Fruit fly (Drosophila melanogaster): ENCODE measurements around the gene trk.

The trk gene

DNA sequence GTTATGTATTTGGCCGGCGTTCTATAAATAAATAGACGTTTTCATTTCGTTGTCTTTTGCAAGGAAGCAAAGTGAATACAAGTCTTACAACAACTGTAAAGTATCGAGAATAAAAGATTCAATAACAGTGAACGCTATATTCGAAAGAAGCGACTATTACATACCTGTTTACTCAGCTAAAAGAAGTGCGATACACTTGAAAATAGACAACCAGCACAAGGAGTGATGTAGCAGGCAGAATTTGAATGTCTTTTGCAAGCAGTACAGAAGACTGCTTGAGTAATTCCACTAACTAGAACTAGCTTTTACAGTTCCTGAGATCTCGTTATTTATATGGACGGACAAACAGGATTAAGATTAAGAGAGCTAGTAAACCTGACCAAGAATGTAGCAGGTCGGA, 26.2 kb upstream of the trk start:
- no peak for TF ChIP-seq noc (tag; optimal IDR thresholded peaks at IDR 0.05)

dm6 chr2L:10294798-10295669, 22.9 kb upstream of the trk start, which contains the start of gene Hand:
Gene Hand, minus strand, starts transcription at chr2L:10295385.
- no peak for TF ChIP-seq noc (tag; optimal IDR thresholded peaks at IDR 0.05)

dm6 chr2L:10292066-10292560, 20.0 kb upstream of the trk start, which contains the start of gene Ufd4:
Gene Ufd4, minus strand, starts transcription at chr2L:10292365.
- TF ChIP-seq noc (tag; optimal IDR thresholded peaks at IDR 0.05) = no peak

DNA sequence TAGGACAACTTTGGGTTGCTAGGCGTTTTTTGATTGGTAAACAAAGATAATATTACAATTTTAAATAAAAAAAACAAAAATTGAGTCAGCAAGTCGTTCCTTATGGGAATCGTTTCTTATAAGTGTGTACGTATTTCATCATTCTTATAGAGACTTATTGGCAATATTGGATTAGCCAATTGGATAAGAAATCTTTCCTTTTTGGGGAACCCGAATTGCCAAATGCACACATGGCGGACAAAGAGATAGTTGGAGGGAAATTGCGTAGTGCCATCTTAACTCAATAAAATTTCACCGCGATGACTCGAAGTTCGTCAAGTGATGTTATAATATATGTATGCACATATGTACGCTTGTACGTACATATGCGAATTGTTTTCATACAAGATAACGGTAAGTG, 19.2 kb upstream of the trk start:
- no peak for TF ChIP-seq noc (tag; optimal IDR thresholded peaks at IDR 0.05)

dm6 chr2L:10280772-10281171, 8.6 kb upstream of the trk start, which contains the start of gene CG34043:
Gene CG34043, minus strand, starts transcription at chr2L:10280872.
- no peak for TF ChIP-seq noc (tag; optimal IDR thresholded peaks at IDR 0.05)

dm6 chr2L:10278658-10279057, 6.5 kb upstream of the trk start, which contains the start of gene Utx:
Gene Utx, minus strand, starts transcription at chr2L:10278811.
- no peak for TF ChIP-seq noc (tag; optimal IDR thresholded peaks at IDR 0.05)

DNA sequence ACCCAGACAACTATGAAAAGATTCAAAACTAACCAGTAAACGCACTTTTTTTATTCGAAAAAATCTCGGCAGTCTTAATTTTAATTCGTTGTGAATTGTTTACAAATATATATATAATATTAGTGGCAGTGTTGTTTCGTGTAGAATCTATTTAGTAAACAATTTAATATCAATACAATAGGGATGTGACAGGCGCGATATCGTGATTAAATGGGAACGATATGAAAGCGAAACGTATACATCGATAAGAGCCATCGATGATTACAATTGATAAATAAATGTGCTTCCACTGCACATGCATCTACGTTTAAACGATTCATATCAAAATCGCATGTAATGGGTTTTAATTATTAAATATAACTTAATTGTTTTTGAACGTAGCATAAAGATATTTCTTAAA, 5.2 kb upstream of the trk start:
- TF ChIP-seq noc (tag; optimal IDR thresholded peaks at IDR 0.05) = no peak

DNA sequence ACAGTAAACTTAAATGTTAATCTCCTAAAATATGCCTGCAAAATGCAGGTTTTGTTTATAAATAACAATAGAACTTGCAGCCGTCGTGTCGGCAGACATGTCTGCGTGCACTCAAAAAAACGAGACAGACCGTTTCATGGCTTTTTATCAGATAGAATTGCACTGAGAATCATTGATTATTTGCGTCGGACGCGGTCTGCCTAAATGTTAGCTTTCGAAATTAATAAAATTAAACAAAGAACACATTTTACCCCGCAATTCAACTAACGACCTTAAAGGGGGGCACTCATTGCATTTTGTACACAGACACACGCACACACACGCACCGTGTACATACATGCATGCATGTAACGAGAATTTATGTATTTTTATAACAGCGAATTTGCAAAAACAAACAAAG, 4.7 kb upstream of the trk start:
- TF ChIP-seq noc (tag; optimal IDR thresholded peaks at IDR 0.05) = no peak

DNA sequence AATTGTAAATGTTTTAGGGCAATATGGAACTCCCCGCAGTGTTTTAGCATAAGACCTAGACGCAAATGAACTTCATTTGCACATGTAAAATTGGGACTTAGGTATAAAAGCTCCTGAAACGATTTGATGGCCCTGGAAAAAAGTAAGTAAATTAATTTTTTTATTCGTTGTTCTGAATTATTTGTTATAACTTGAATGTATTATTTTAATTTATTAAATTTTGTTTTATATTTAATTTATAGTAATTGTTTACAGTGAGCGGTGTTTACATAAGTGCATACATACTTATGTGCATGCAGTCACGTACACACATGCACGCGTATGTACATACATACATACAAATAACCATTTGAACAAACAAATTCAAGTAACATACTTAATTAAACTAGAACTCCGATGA, 4.3 kb upstream of the trk start:
- TF ChIP-seq noc (tag; optimal IDR thresholded peaks at IDR 0.05) = no peak

DNA sequence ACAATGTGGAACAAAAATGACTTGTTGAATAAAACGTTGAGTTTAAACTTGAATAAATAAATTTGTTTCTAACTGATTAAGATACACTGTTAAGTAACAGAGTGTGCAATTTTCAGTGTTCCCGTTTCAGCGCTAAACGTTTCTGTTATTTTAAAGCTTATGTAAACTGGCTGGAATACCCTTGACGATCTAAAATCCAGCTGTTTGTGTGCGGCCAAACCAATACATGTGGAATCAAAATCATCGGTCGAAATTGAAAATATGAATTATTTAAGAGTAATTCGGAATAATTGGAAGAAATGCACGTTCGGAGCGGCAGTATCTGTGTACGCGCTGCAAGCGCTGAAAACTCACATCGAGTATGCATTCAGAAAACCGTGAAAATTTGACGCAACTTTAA, 2.3 kb downstream of the trk start, which contains the start of gene Mulk:
Gene Mulk (plus strand): TSS at position 198 of the 400 bp plus-strand sequence.
- TF ChIP-seq noc (tag; optimal IDR thresholded peaks at IDR 0.05) = no peak

DNA sequence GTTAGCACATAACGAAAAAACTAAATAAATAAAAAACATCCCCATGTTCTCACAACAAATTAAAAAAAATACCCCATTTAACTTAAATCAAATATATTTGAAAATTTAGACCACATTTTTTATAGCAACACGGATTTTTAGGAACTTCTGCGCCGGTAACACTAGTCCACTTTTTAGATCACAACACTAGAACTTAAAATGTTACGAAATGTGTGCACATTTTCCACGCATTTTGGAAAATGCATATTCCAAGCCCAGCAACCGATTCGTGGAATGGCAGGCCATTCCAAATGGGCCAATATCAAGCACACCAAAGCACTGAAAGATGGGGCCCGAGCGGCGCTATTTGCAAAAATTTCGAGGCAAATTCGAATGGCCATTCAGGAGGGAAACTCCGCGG, 3.4 kb downstream of the trk start, which contains the start of gene CG4957:
Gene CG4957 (plus strand): TSS at position 185 of the 400 bp plus-strand sequence.
- no peak for TF ChIP-seq noc (tag; optimal IDR thresholded peaks at IDR 0.05)

- no peak for TF ChIP-seq noc (tag; optimal IDR thresholded peaks at IDR 0.05)
Observed at dm6 chr2L:10266511-10266910, 5.6 kb downstream of the trk start, which contains the start of gene CG4953. Gene CG4953, plus strand, starts transcription at chr2L:10266703.

DNA sequence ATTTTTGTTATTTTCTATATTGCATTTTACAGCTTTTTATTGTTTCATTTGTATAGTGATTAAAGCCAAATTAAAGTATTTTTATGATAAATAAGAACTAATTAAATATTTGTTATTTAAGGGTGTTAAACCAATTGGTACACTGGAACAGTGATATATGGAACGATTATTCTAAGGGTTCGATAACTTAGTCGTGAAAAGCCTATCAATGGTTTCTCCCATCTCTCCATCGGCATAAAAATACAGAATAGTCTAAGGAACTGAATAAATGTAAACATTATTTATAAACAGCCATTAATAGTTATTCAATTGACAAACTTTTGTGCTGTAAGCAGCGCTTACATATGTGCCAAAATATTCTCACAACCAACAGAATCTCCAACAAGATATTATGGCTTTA, 7.0 kb downstream of the trk start, which contains the start of gene Mob3:
Gene Mob3 (plus strand): TSS at position 208 of the 400 bp plus-strand sequence.
- TF ChIP-seq noc (tag; optimal IDR thresholded peaks at IDR 0.05) = no peak

DNA sequence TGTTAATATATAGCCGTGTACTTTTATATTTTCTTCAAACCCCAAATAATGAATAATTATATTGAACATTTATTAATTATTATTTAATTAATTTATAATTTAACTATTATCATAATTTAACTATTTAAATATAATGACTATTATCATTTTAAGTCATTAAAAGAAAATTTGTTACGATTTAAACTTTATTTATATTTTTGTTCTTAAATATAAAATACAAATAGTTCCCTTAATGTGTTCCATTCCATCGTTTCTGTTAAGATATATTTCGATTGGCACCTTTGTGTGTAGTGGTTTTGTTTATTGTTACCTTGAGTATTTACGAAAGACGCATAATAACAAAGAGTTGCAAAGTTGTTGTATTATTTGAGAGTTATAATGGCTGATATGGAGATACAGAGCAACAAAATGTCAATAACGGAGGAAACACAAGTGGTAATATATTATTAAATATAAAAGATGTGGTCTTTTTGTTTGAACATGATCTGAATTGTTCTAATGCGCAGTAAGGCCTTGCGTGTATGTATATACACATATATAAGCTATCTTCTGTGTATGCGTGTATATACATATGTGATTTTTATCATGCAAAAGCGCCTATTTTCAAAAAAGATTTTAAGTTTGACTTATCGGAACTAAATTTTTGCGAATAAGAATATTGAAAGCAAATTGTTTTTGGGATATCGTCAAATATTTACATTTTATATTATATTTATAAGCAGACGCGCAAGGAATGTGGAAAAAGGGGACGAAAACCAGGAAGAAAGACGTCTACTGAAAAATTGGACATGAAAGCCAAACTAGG, 8.1 kb downstream of the trk start, which contains the start of gene REPTOR-BP:
Gene REPTOR-BP (plus strand): TSS at position 296 of the 805 bp plus-strand sequence.
- no peak for TF ChIP-seq noc (tag; optimal IDR thresholded peaks at IDR 0.05)

DNA sequence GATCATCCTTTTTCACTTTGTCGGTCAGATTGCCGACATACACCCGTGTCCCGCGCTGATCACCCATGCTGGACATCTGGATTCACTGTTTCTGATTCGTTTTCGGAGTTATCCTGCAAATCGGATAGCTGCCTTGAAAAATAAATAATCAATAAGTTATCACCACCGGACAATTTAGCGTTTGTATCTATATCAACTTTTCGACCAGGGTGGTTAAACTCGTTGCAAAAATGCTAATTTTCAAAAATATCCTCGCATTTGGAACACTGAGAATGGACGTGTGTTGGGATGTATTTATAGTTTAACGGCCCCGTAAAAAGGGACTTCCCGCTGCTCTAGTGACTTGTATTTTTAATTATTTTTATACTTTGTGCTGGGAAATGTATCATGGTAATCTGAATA, 8.8 kb downstream of the trk start, which contains the start of gene Rsf1:
Gene Rsf1 (minus strand): TSS at position 212 of the 402 bp plus-strand sequence.
- TF ChIP-seq noc (tag; optimal IDR thresholded peaks at IDR 0.05) = no peak

DNA sequence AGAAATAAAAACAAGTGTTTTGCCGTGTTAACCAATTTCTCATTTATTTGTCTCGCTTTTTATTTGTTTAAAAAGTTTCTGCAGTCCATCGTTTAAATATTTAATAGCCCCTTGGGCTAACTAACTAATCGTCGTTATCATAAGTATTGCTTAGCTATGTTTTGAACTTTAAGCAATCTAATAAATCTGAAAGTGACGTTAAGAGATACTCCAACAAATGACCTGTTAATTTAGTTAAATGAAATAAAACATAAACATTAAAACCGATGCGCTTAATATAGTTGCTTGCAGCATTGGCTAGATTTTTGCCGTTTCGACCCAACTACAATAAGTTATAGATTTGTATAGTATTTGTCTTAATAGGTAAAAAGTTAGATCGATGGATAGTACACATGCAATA, 10.3 kb downstream of the trk start:
- no peak for TF ChIP-seq noc (tag; optimal IDR thresholded peaks at IDR 0.05)
